Worm (Caenorhabditis elegans): ENCODE results near the gene gpa-2.

Gene gpa-2

DNA sequence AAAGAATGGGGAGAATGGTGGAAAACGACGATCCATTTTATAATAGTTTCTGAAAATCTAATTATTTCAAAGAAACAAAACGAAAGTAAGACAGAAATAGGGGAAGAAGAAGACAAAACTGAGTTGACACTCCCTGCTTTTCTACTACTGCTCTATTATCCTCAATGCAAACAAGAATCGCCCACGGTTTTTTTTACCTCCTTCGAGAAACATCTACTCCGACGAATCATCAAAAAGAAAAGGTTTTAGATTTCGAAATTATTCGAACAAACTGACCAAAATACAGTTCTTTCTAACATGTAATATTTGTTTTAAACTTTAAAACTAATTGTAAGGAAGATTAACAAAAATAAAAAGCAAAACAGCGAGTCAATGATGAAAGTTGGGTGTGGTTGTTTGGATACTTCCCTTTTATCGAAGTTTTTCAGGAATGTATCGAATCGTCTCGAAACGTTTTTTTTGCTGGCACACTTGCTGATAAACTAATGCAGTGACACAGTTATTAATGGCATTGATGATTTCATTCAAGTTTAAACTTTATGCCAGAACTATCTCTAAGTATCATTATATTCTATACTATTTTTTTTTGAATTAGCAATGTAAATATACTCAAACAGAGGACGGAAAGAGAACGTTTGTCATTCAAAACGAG lies 15.2 kb downstream of the gpa-2 start, which contains the start of gene hsp-17 (continued):
- TF ChIP-seq F26F4.8 (GFP tag; conservative IDR thresholded peaks at IDR 0.05) (no peak), F37D6.2 (tag; optimal IDR thresholded peaks at IDR 0.05) (no peak), hlh-11 (tag; optimal IDR thresholded peaks at IDR 0.05) (peak; percentile 24), lin-15B (tag; optimal IDR thresholded peaks at IDR 0.05) (no peak), zfp-3 (GFP tag; conservative IDR thresholded peaks at IDR 0.05) (no peak), pha-4 (GFP tag; IDR thresholded peaks at IDR 0.05) (no peak), pha-4 (tag; optimal IDR thresholded peaks at IDR 0.05) (peak; percentile 52)

DNA sequence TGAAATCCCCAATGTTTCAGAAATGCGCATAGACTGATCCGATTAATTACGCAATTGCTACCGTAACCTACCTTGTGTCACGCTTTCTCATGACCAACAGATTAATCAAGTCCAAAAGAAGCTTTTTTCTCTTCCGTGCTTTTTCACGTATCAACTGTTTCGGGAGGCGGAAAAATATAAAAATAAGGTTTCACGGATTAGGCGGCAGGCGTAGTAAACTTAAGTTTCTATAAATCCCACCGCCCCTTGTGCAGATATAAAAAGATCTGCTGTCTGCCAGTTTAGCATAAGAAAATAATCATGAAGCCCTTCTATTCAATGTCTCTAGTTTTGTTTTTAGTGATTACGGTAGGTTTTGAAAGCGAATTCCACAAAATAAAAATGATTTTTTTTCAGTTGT lies 16.3 kb downstream of the gpa-2 start, which contains the start of gene gcy-7:
Gene gcy-7, plus strand, starts transcription at position 301 of the 400 bp plus-strand sequence.
- TF ChIP-seq T20F7.1 (GFP tag; optimal IDR thresholded peaks at IDR 0.05) (no peak), unc-62 (GFP tag; optimal IDR thresholded peaks at IDR 0.05 in 1 of 2) (peak in 1 of 2 experiments; percentile 58), unc-62 (tag; optimal IDR thresholded peaks at IDR 0.05) (no peak)

DNA sequence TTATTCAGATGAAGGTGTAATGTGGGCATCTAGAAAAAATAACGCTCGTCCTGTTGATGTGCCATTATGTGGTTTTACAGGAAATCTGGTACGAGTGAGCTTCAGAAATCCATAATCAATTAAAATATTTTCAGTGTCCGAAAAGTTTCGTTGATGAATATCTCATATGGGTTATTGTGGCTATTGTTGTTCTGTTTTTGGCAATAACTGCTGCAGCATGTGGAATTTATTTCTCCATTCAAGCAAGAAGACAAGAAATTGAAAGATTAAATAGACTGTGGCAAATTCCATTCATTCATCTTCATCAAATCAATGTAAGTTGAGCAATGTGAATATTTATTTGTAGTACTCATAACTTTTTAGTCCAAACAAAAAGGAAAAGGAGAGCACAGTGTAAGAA lies 18.5 kb downstream of the gpa-2 start:
- TF ChIP-seq aha-1 (tag): peak; percentile 95
- no peak for TF ChIP-seq dve-1 (tag; optimal IDR thresholded peaks at IDR 0.05; ENCODE audit: insufficient read depth)

DNA sequence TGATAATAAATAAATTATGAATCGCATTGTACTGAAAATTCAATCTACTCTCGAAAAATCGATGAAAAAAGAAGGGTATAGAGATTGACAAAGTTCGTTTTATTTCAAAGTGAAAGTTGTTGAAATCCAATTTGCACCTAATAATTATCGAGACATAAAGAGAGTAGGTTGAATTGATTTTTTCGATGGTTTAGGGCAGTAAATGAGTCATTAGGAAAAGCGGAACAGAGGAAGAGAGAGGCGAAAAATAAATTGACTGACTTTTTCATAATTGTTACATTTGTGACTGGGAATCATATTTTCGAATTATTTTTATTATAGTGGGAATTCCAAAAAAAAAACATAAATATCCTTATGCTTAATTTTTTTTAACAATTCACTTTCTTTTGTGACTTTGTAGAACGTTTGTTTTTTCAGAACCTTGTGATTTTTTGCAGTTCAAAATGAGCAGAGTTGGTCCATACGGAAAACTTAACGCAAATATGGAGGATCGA lies 23.6 kb downstream of the gpa-2 start, which contains the start of the genes pho-6 and F52E1.3:
Gene pho-6, minus strand, starts transcription at position 101 of the 494 bp plus-strand sequence.
Gene F52E1.3, plus strand, starts transcription at position 444 of the 494 bp plus-strand sequence.
- TF ChIP-seq skn-1 (tag; optimal IDR thresholded peaks at IDR 0.05): no peak
- TF ChIP-seq mdl-1 (tag; optimal IDR thresholded peaks at IDR 0.05): no peak
- TF ChIP-seq fos-1 (tag; optimal IDR thresholded peaks at IDR 0.05): no peak
- TF ChIP-seq rbr-2 (tag; optimal IDR thresholded peaks at IDR 0.05): no peak
- no peak for TF ChIP-seq mdt-29 (GFP tag; IDR thresholded peaks at IDR 0.05)
- no peak for TF ChIP-seq nhr-6 (tag; optimal IDR thresholded peaks at IDR 0.05)
- no peak for TF ChIP-seq lin-13 (GFP tag; optimal IDR thresholded peaks at IDR 0.05)
- TF ChIP-seq tag-97 (GFP tag; IDR thresholded peaks at IDR 0.05): no peak
- TF ChIP-seq nhr-77 (tag; optimal IDR thresholded peaks at IDR 0.05): no peak
- TF ChIP-seq nhr-48 (tag; optimal IDR thresholded peaks at IDR 0.05): no peak
- TF ChIP-seq zip-2 (tag; optimal IDR thresholded peaks at IDR 0.05): no peak
- TF ChIP-seq F26F4.8 (GFP tag; conservative IDR thresholded peaks at IDR 0.05): no peak
- TF ChIP-seq F44E2.7 (GFP tag; IDR thresholded peaks at IDR 0.05): no peak
- no peak for TF ChIP-seq attf-4 (tag; optimal IDR thresholded peaks at IDR 0.05)
- no peak for TF ChIP-seq hlh-30 (tag; optimal IDR thresholded peaks at IDR 0.05; ENCODE audit: insufficient read depth)
- no peak for TF ChIP-seq daf-8 (GFP tag; IDR thresholded peaks at IDR 0.05)
- TF ChIP-seq duxl-1 (tag; optimal IDR thresholded peaks at IDR 0.05; ENCODE audit: poor library complexity): no peak

DNA sequence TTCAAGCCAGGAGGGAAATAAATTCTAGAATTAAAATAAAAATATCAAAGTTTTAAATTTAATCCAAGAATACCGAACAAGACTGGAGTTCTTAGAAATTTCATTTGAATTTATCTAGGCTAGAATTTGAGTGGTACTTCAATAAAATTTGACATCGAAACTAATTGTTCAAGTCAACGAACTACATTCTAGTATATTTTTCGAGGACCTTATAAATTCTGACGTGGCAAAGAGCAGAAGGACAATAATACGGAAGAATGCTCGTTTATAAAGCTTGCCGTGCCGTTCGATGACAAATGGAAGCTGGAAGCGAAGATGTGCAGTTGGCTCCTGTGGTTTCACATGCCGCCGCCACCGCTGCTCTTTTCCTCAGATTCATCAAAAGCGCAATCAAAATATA lies 30.0 kb downstream of the gpa-2 start:
- TF ChIP-seq aha-1 (tag) (peak; percentile 92), Y105C5A.15 (GFP tag; IDR thresholded peaks at IDR 0.05) (no peak)

DNA sequence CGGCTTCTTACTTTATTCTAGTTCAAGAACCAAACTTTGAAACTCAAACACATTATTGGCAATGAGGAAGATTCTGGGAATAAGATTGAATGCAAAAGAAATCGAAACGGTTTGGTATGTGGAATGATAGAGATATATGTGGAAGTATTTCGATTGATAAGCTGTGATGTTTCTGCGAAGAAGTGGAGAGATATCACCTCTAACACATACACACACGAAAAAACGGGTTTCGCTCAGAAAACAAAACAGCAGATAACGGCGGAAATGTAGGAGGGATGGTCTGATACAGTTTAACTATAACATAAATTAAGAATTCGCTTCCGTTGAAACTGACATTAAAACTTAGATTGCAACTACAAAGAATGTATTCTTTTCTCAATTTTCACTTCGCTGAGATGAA lies 30.5 kb downstream of the gpa-2 start:
- TF ChIP-seq dmd-9 (GFP tag; IDR thresholded peaks at IDR 0.05) (no peak), unc-62 (GFP tag; optimal IDR thresholded peaks at IDR 0.05 in 1 of 2) (peak in 1 of 2 experiments; percentile 45), unc-62 (tag; optimal IDR thresholded peaks at IDR 0.05) (no peak), nhr-28 (tag; optimal IDR thresholded peaks at IDR 0.05) (peak; percentile 52)
